Worm (Caenorhabditis elegans) whole organism, L2 larva: ENCODE measurements around the gene Y57G11C.41.

Experiments used
- F13H6.1 ChIP-seq: sonication (generic microtip); optimal IDR thresholded peaks from 2 replicates; lab custom pipeline; 2016; ENCODE audit warnings: missing genetic modification characterization, missing compliant biosample characterization
- R02D3.7 ChIP-seq: fragments of 150-350 bp; optimal IDR thresholded peaks from 2 replicates; lab custom pipeline; 2014; ENCODE audit warnings: missing biosample characterization, missing genetic modification characterization
- alr-1 ChIP-seq: fragments of 150-350 bp; optimal IDR thresholded peaks from 2 replicates; lab custom pipeline; 2014; ENCODE audit warnings: missing biosample characterization, missing genetic modification characterization
- elt-1 ChIP-seq: fragments of 150-350 bp; optimal IDR thresholded peaks from 2 replicates; lab custom pipeline; 2014; ENCODE audit warnings: missing biosample characterization, missing genetic modification characterization
- elt-3 ChIP-seq: sonication (generic microtip); optimal IDR thresholded peaks from 2 replicates; lab custom pipeline; 2017; ENCODE audit warnings: missing biosample characterization, missing genetic modification characterization
- mbf-1 ChIP-seq: sonication (generic microtip); optimal IDR thresholded peaks from 2 replicates; lab custom pipeline; 2017; ENCODE audit warnings: missing biosample characterization, missing genetic modification characterization
- nhr-10 ChIP-seq: sonication (generic microtip); optimal IDR thresholded peaks from 2 replicates; lab custom pipeline; 2017; ENCODE audit warnings: missing biosample characterization, missing genetic modification characterization
- nhr-23 ChIP-seq: fragments of 150-350 bp; optimal IDR thresholded peaks from 2 replicates; lab custom pipeline; 2014; ENCODE audit warnings: missing biosample characterization, missing genetic modification reagents, missing genetic modification characterization
- skn-1 ChIP-seq: sonication (generic microtip); optimal IDR thresholded peaks from 2 replicates; lab custom pipeline; 2017; ENCODE audit warnings: missing biosample characterization, missing genetic modification characterization
- snpc-4 ChIP-seq: fragments of 150-350 bp; optimal IDR thresholded peaks from 2 replicates; lab custom pipeline; 2014; ENCODE audit warnings: missing biosample characterization, missing genetic modification characterization
- unc-39 ChIP-seq: fragments of 150-350 bp; optimal IDR thresholded peaks from 2 replicates; lab custom pipeline; 2014; ENCODE audit warnings: missing biosample characterization, missing genetic modification characterization
- unc-55 ChIP-seq: fragments of 150-350 bp; sonication (generic microtip); optimal IDR thresholded peaks from 3 replicates; lab custom pipeline; 2014; ENCODE audit warnings: missing biosample characterization, missing genetic modification reagents, missing genetic modification characterization
- unc-62 ChIP-seq: fragments of 150-350 bp; optimal IDR thresholded peaks from 2 replicates; lab custom pipeline; 2014; ENCODE audit warnings: missing biosample characterization, missing genetic modification reagents, missing genetic modification characterization
- ztf-1 ChIP-seq: fragments of 200-800 bp; sonication (Bioruptor generic); conservative IDR thresholded peaks from 2 replicates; pipeline ENCODE4 v1.3.6; 2022; ENCODE audit warnings: missing genetic modification characterization, missing compliant biosample characterization

DNA sequence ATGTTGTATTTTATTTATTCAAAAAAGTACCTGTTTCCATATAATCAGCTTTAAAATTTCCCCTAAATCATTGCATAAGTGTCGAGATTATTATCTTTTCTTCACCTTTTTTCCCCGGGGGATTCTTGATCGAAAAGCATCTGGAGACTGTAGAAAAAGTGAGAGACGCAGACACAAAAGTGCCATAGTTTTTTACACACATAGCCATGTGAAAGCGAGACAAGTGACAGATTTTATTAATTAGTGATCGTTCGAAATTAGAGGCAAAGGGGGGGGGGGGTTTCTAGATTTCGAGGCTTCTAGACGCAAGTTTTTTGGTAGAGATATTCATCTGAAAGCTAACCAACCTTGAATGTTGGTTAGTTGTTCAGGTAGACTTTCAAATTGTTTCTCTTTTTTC is 23.1 kb upstream of the Y57G11C.41 start:
- no peak for TF ChIP-seq unc-39 (tag; lab: Kevin White, UChicago)
- TF ChIP-seq nhr-10, result no peak
- TF ChIP-seq mbf-1, result no peak
- no peak for TF ChIP-seq R02D3.7
- TF ChIP-seq ztf-1, result no peak
- no peak for TF ChIP-seq elt-1 (tag; lab: Kevin White, UChicago)
- no peak for TF ChIP-seq unc-62
- no peak for TF ChIP-seq F13H6.1
- TF ChIP-seq alr-1 (tag; lab: Kevin White, UChicago), result no peak
- TF ChIP-seq elt-3 (tag; lab: Kevin White, UChicago), result no peak
- no peak for TF ChIP-seq nhr-23 (tag; lab: Kevin White, UChicago)
- TF ChIP-seq unc-55 (GFP tag; lab: Kevin White, UChicago), result no peak
- TF ChIP-seq snpc-4, result no peak
- no peak for TF ChIP-seq skn-1 (tag; lab: Kevin White, UChicago)
